Fruit fly (Drosophila melanogaster): ENCODE measurements around the gene Scp2.

dm6 chr3R:16551680-16552627, 31.5 kb downstream of the Scp2 start:
- TF ChIP-seq EcR (GFP tag; optimal IDR thresholded peaks at IDR 0.05) (no peak), psq (optimal IDR thresholded peaks at IDR 0.05) (no peak)

Measured in whole organism.